Fruit fly (Drosophila melanogaster) whole organism, pupa: ENCODE measurements around the gene CG32713.

Experiments used
- CG10348 ChIP-seq: fragments of 200-800 bp; sonication (Bioruptor generic); IDR thresholded peaks from 2 replicates; pipeline ENCODE4 v1.3.6; 2022; ENCODE audit warnings: missing biosample characterization, missing genetic modification characterization
- CG12605 ChIP-seq: fragments of 200-800 bp; sonication (Bioruptor generic); IDR thresholded peaks from 2 replicates; pipeline ENCODE4 v1.3.6; 2022; ENCODE audit warnings: missing biosample characterization, missing genetic modification characterization
- CG13204 ChIP-seq: fragments of 200-800 bp; sonication (Bioruptor generic); optimal IDR thresholded peaks from 2 replicates; lab custom pipeline; 2018; ENCODE audit warnings: missing biosample characterization, mild to moderate bottlenecking, missing genetic modification characterization, moderate library complexity
- CG14655 ChIP-seq: fragments of 200-800 bp; sonication (Bioruptor generic); optimal IDR thresholded peaks from 3 replicates; lab custom pipeline; 2017; ENCODE audit warnings: mild to moderate bottlenecking, missing biosample characterization, missing genetic modification reagents, missing genetic modification characterization
- CG15710 ChIP-seq: fragments of 200-800 bp; sonication (Bioruptor generic); optimal IDR thresholded peaks from 2 replicates; lab custom pipeline; 2018; ENCODE audit warnings: missing biosample characterization, mild to moderate bottlenecking, missing genetic modification characterization, moderate library complexity
- CG17806 ChIP-seq: fragments of 200-800 bp; sonication (Bioruptor generic); optimal IDR thresholded peaks from 2 replicates; lab custom pipeline; 2018; ENCODE audit warnings: missing biosample characterization, mild to moderate bottlenecking, missing genetic modification characterization, moderate library complexity
- CG32121 ChIP-seq: fragments of 200-800 bp; sonication (Bioruptor generic); IDR thresholded peaks from 2 replicates; pipeline ENCODE4 v1.3.6; 2022; ENCODE audit warnings: missing biosample characterization, missing genetic modification characterization
- CG34367 ChIP-seq: fragments of 200-800 bp; sonication (Bioruptor generic); optimal IDR thresholded peaks from 2 replicates; lab custom pipeline; 2018; ENCODE audit warnings: missing biosample characterization, mild to moderate bottlenecking, missing genetic modification characterization
- CG4496 ChIP-seq: fragments of 200-800 bp; sonication (Bioruptor generic); IDR thresholded peaks from 3 replicates; pipeline ENCODE4 v1.3.6; 2022; ENCODE audit warnings: missing biosample characterization, missing genetic modification characterization
- CG8159 ChIP-seq: fragments of 200-800 bp; sonication (Bioruptor generic); optimal IDR thresholded peaks from 3 replicates; lab custom pipeline; 2018; ENCODE audit warnings: missing biosample characterization, mild to moderate bottlenecking, missing genetic modification characterization, moderate library complexity
- CG8301 ChIP-seq: fragments of 200-800 bp; sonication (Bioruptor generic); optimal IDR thresholded peaks from 2 replicates; lab custom pipeline; 2018; ENCODE audit warnings: missing biosample characterization, mild to moderate bottlenecking, missing genetic modification characterization
- CG9948 ChIP-seq: fragments of 200-800 bp; sonication (Bioruptor generic); optimal IDR thresholded peaks from 2 replicates; lab custom pipeline; 2018; ENCODE audit warnings: missing biosample characterization, mild to moderate bottlenecking, missing genetic modification characterization, moderate library complexity
- D1 ChIP-seq: fragments of 200-800 bp; sonication (Bioruptor generic); optimal IDR thresholded peaks from 2 replicates; lab custom pipeline; 2018; ENCODE audit warnings: missing biosample characterization, mild to moderate bottlenecking, missing genetic modification characterization, moderate library complexity
- EcR ChIP-seq: fragments of 200-800 bp; sonication (Bioruptor generic); optimal IDR thresholded peaks from 3 replicates; lab custom pipeline; 2019; ENCODE audit warnings: missing biosample characterization, missing genetic modification characterization, mild to moderate bottlenecking, moderate library complexity, missing genetic modification reagents
- Ets98B ChIP-seq: fragments of 200-800 bp; sonication (Bioruptor generic); IDR thresholded peaks from 2 replicates; pipeline ENCODE4 v1.3.6; 2022; ENCODE audit warnings: missing biosample characterization, missing genetic modification characterization
- Pif1A ChIP-seq: fragments of 200-800 bp; sonication (Bioruptor generic); optimal IDR thresholded peaks from 3 replicates; lab custom pipeline; 2016; ENCODE audit warnings: missing biosample characterization, missing genetic modification characterization
- Pif1B ChIP-seq: fragments of 200-800 bp; sonication (Bioruptor generic); optimal IDR thresholded peaks from 3 replicates; lab custom pipeline; 2016; ENCODE audit warnings: missing biosample characterization, missing genetic modification characterization
- Snoo ChIP-seq: fragments of 200-800 bp; sonication (Bioruptor generic); optimal IDR thresholded peaks from 3 replicates; lab custom pipeline; 2017; ENCODE audit warnings: missing biosample characterization, mild to moderate bottlenecking, missing genetic modification characterization, inconsistent platforms
- fd96Ca ChIP-seq: fragments of 200-800 bp; sonication (Bioruptor generic); IDR thresholded peaks from 3 replicates; pipeline ENCODE4 v1.3.6; 2022; ENCODE audit warnings: missing biosample characterization, missing genetic modification characterization
- gl ChIP-seq: fragments of 200-800 bp; sonication (Bioruptor generic); optimal IDR thresholded peaks from 2 replicates; lab custom pipeline; 2018; ENCODE audit warnings: missing biosample characterization, mild to moderate bottlenecking, missing genetic modification characterization
- rn ChIP-seq: fragments of 200-800 bp; sonication (Bioruptor generic); IDR thresholded peaks from 2 replicates; pipeline ENCODE4 v1.3.6; 2022; ENCODE audit warnings: missing biosample characterization, missing genetic modification characterization

Gene CG32713

dm6 chrX:8490976-8491345, 33.5 kb upstream of the CG32713 start:
- peak; percentile 14 for TF ChIP-seq CG9948
- TF ChIP-seq CG12605 (GFP tag; lab: Robert Waterston, UW): no peak
- peak; percentile 13 for TF ChIP-seq CG14655
- no peak for TF ChIP-seq CG13204 (GFP tag; lab: Kevin White, UChicago)
- peak; percentile 26 for TF ChIP-seq CG15710
- no peak for TF ChIP-seq Ets98B (GFP tag; lab: Robert Waterston, UW)
- peak; percentile 11 for TF ChIP-seq CG8301 (tag; lab: Kevin White, UChicago)
- no peak for TF ChIP-seq CG10348 (GFP tag; lab: Robert Waterston, UW)
- no peak for TF ChIP-seq CG32121 (GFP tag; lab: Robert Waterston, UW)
- TF ChIP-seq Pif1A: no peak
- peak; percentile 23 for TF ChIP-seq CG17806 (tag; lab: Kevin White, UChicago)
- TF ChIP-seq CG8159: peak; percentile 31

- TF ChIP-seq CG8159 (no peak), Snoo (tag; lab: Kevin White, UChicago) (no peak), EcR (GFP tag; lab: Kevin White, UChicago) (peak; percentile 52), CG34367 (tag; lab: Kevin White, UChicago) (no peak), CG14655 (no peak)
Measured at dm6 chrX:8490291-8490975, 33.0 kb upstream of the CG32713 start.

dm6 chrX:8489485-8489970, 32.1 kb upstream of the CG32713 start, which contains the start of gene otu:
Gene otu (minus strand): TSS chrX:8489535.
- TF ChIP-seq gl (tag; lab: Kevin White, UChicago) (no peak), CG15710 (no peak), CG10348 (GFP tag; lab: Robert Waterston, UW) (no peak), Ets98B (GFP tag; lab: Robert Waterston, UW) (no peak), CG32121 (GFP tag; lab: Robert Waterston, UW) (no peak), CG12605 (GFP tag; lab: Robert Waterston, UW) (no peak), CG14655 (no peak)

- no peak for TF ChIP-seq CG4496
- no peak for TF ChIP-seq CG9948
- TF ChIP-seq CG12605 (GFP tag; lab: Robert Waterston, UW): no peak
- TF ChIP-seq EcR (GFP tag; lab: Kevin White, UChicago): no peak
- no peak for TF ChIP-seq CG13204 (GFP tag; lab: Kevin White, UChicago)
- TF ChIP-seq Ets98B (GFP tag; lab: Robert Waterston, UW): no peak
- TF ChIP-seq, all 21 proteins: peak for 0
Measured at dm6 chrX:8489048-8489447, 31.6 kb upstream of the CG32713 start, which contains the start of gene CG33181. Gene CG33181 (plus strand): TSS chrX:8489348.

dm6 chrX:8484778-8485177, 27.3 kb upstream of the CG32713 start:
- no peak for TF ChIP-seq Ets98B (GFP tag; lab: Robert Waterston, UW)
- no peak for TF ChIP-seq CG14655
- TF ChIP-seq Pif1B (GFP tag; lab: Kevin White, UChicago): no peak
- no peak for TF ChIP-seq CG4496
- no peak for TF ChIP-seq CG34367 (tag; lab: Kevin White, UChicago)
- no peak for TF ChIP-seq fd96Ca (GFP tag; lab: Robert Waterston, UW)
- no peak for TF ChIP-seq D1 (tag; lab: Kevin White, UChicago)
- TF ChIP-seq CG15710: no peak
- TF ChIP-seq CG8301 (tag; lab: Kevin White, UChicago): no peak
- TF ChIP-seq CG9948: no peak
- no peak for TF ChIP-seq CG13204 (GFP tag; lab: Kevin White, UChicago)
- TF ChIP-seq CG10348 (GFP tag; lab: Robert Waterston, UW): no peak
- TF ChIP-seq rn (GFP tag; lab: Robert Waterston, UW): no peak
- no peak for TF ChIP-seq CG12605 (GFP tag; lab: Robert Waterston, UW)
- no peak for TF ChIP-seq Snoo (tag; lab: Kevin White, UChicago)
- TF ChIP-seq CG32121 (GFP tag; lab: Robert Waterston, UW): no peak
- no peak for TF ChIP-seq gl (tag; lab: Kevin White, UChicago)
- TF ChIP-seq Pif1A: no peak
- TF ChIP-seq EcR (GFP tag; lab: Kevin White, UChicago): no peak
- TF ChIP-seq CG17806 (tag; lab: Kevin White, UChicago): no peak

- no peak for TF ChIP-seq CG14655
- no peak for TF ChIP-seq CG15710
- no peak for TF ChIP-seq CG17806 (tag; lab: Kevin White, UChicago)
- TF ChIP-seq EcR (GFP tag; lab: Kevin White, UChicago): no peak
- no peak for TF ChIP-seq Pif1B (GFP tag; lab: Kevin White, UChicago)
- TF ChIP-seq CG12605 (GFP tag; lab: Robert Waterston, UW): no peak
- no peak for TF ChIP-seq CG9948
- TF ChIP-seq gl (tag; lab: Kevin White, UChicago): no peak
- TF ChIP-seq CG4496: no peak
- TF ChIP-seq CG10348 (GFP tag; lab: Robert Waterston, UW): no peak
- TF ChIP-seq Pif1A: no peak
- no peak for TF ChIP-seq CG13204 (GFP tag; lab: Kevin White, UChicago)
- no peak for TF ChIP-seq D1 (tag; lab: Kevin White, UChicago)
- TF ChIP-seq CG8159: no peak
- TF ChIP-seq Snoo (tag; lab: Kevin White, UChicago): no peak
- TF ChIP-seq Ets98B (GFP tag; lab: Robert Waterston, UW): no peak
- no peak for TF ChIP-seq rn (GFP tag; lab: Robert Waterston, UW)
- TF ChIP-seq CG34367 (tag; lab: Kevin White, UChicago): no peak
- no peak for TF ChIP-seq fd96Ca (GFP tag; lab: Robert Waterston, UW)
- no peak for TF ChIP-seq CG8301 (tag; lab: Kevin White, UChicago)
Measured at dm6 chrX:8483671-8484070, 26.2 kb upstream of the CG32713 start, which contains the start of gene CG33223. Gene CG33223 (minus strand): TSS chrX:8483885.
